Worm (Caenorhabditis elegans): Measurements from ENCODE around the gene slcf-1.

Gene slcf-1

DNA sequence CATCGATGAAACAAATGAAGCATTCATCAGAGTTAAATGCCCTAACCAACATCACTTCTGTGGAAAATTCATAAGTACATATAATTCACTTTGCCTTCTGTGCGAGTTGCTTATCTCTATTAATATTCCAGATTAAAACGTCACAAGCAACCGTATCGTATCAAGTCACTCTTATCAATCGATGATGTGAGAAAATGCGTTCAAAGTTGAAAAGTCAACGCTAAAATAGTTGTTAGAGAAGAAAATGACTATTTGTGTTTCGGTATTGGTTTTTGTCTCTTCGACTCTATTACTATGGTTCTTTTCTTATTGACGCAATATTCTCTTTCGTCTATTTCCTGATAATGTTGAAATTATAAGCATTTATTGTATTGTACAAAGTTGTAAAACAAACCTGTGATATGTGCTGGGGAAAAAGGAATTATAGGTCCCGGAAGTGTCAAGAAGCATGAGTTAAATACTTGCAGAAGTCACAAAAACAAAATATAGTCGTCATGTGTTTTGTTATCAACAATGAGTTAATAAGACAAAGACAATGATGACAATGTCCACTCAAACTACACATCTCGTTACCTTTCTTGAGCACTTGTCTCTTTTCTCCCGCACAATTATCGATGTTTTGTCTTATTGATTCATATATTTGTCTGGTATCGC is 3.2 kb downstream of the slcf-1 start:
- TF ChIP-seq klf-2 (GFP tag; conservative IDR thresholded peaks at IDR 0.05), result no peak
- no peak for TF ChIP-seq flt-1 (GFP tag; IDR thresholded peaks at IDR 0.05)
- no peak for TF ChIP-seq tab-1 (GFP tag; IDR thresholded peaks at IDR 0.05)

ce11 chrX:10533447-10533846 is 4.4 kb downstream of the slcf-1 start, which contains the start of gene glo-3:
Gene glo-3, plus strand, starts transcription at chrX:10533699.
- TF ChIP-seq med-1 (GFP tag; optimal IDR thresholded peaks at IDR 0.05; ENCODE audit: insufficient read depth) (no peak), flt-1 (GFP tag; IDR thresholded peaks at IDR 0.05) (no peak), klf-2 (GFP tag; conservative IDR thresholded peaks at IDR 0.05) (no peak), ztf-23 (GFP tag; IDR thresholded peaks at IDR 0.05) (no peak), tab-1 (GFP tag; IDR thresholded peaks at IDR 0.05) (no peak), ref-1 (GFP tag; conservative IDR thresholded peaks at IDR 0.05) (no peak), T22C8.4 (GFP tag; IDR thresholded peaks at IDR 0.05) (no peak), cog-1 (tag; optimal IDR thresholded peaks at IDR 0.05) (no peak), ztf-29 (GFP tag; IDR thresholded peaks at IDR 0.05) (no peak)

- TF ChIP-seq tab-1 (GFP tag; IDR thresholded peaks at IDR 0.05), result no peak
- TF ChIP-seq ref-1 (GFP tag; conservative IDR thresholded peaks at IDR 0.05), result no peak
- no peak for TF ChIP-seq ztf-29 (GFP tag; IDR thresholded peaks at IDR 0.05)
- TF ChIP-seq flt-1 (GFP tag; IDR thresholded peaks at IDR 0.05), result no peak
- TF ChIP-seq cog-1 (tag; optimal IDR thresholded peaks at IDR 0.05), result no peak
- no peak for TF ChIP-seq med-1 (GFP tag; optimal IDR thresholded peaks at IDR 0.05; ENCODE audit: insufficient read depth)
- TF ChIP-seq T22C8.4 (GFP tag; IDR thresholded peaks at IDR 0.05), result no peak
- TF ChIP-seq klf-2 (GFP tag; conservative IDR thresholded peaks at IDR 0.05), result no peak
- TF ChIP-seq ztf-23 (GFP tag; IDR thresholded peaks at IDR 0.05), result no peak
These were observed 5.6 kb downstream of the slcf-1 start for ce11 chrX:10534625-10535244.

DNA sequence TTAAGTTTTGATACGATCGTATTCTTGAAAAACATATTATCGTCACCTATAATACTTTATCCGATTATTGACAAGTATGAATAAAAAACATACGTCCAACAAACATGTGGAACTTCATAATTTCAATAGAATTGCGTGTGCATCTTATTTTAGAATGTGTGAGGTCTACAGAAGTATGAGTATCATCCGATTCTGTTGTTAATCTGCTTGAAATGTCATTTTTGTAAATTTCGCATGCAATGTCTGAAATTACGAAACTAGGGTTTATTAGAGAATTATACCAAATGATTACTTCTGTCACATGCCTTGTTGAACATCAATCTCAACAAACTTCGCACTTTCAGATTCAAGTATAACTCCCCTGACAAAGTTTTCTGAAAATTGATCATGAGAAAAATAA is 12.7 kb downstream of the slcf-1 start:
- TF ChIP-seq ztf-23 (GFP tag; IDR thresholded peaks at IDR 0.05) (no peak), ref-1 (GFP tag; conservative IDR thresholded peaks at IDR 0.05) (no peak), tab-1 (GFP tag; IDR thresholded peaks at IDR 0.05) (no peak), ztf-29 (GFP tag; IDR thresholded peaks at IDR 0.05) (no peak), T22C8.4 (GFP tag; IDR thresholded peaks at IDR 0.05) (no peak), flt-1 (GFP tag; IDR thresholded peaks at IDR 0.05) (no peak), med-1 (GFP tag; optimal IDR thresholded peaks at IDR 0.05; ENCODE audit: insufficient read depth) (no peak), cog-1 (tag; optimal IDR thresholded peaks at IDR 0.05) (no peak), klf-2 (GFP tag; conservative IDR thresholded peaks at IDR 0.05) (no peak)

ce11 chrX:10542313-10543048 is 13.4 kb downstream of the slcf-1 start, which contains the start of the genes F59F5.3 and F59F5.4:
Gene F59F5.3, minus strand, starts transcription at chrX:10542413.
Gene F59F5.4, plus strand, starts transcription at chrX:10542998.
- no peak for TF ChIP-seq ref-1 (GFP tag; conservative IDR thresholded peaks at IDR 0.05)
- TF ChIP-seq klf-2 (GFP tag; conservative IDR thresholded peaks at IDR 0.05), result no peak
- no peak for TF ChIP-seq tab-1 (GFP tag; IDR thresholded peaks at IDR 0.05)

DNA sequence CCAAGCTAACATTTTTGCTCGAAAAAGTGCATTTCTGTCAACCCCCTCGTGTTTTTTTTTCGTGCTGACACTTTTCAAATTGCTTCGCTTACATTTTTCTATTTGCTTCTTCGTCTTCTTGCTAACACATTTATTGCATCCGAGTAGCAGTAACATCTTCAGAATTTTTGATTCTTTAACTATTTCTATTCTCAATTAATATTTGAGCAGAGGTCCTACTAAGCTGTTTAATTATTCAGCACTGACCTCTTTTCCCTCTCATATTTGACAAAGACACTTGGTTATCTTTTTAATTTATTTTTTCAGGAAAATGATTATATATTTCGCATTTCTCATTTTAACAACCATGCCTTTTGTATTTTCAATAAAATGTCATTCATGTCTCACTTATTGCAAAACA is 16.6 kb downstream of the slcf-1 start, which contains the start of gene F59F5.5:
Gene F59F5.5, plus strand, starts transcription at position 301 of the 400 bp plus-strand sequence.
- no peak for TF ChIP-seq klf-2 (GFP tag; conservative IDR thresholded peaks at IDR 0.05)
- TF ChIP-seq ztf-29 (GFP tag; IDR thresholded peaks at IDR 0.05), result no peak
- TF ChIP-seq cog-1 (tag; optimal IDR thresholded peaks at IDR 0.05), result no peak

DNA sequence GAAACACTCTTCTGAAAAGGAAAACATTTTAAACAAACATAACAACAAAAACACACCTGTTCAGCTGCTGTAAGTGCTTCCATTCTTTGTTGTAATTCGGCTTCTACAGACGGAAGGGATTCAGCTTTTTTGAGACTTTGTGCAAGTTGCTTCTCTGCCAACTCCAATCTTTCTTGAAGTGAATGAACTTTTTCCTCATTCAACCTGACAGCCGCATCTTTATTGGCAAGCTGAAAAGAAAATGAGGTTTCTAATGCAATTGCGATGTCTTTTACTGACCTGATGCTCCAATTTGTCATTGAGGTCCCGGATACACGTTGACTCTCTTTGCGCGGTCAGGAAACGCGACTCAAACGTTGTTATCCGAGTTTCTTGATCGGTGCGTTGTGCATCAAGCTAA is 24.0 kb downstream of the slcf-1 start:
- TF ChIP-seq med-1 (GFP tag; optimal IDR thresholded peaks at IDR 0.05; ENCODE audit: insufficient read depth), result no peak
- no peak for TF ChIP-seq ztf-23 (GFP tag; IDR thresholded peaks at IDR 0.05)
- no peak for TF ChIP-seq ref-1 (GFP tag; conservative IDR thresholded peaks at IDR 0.05)
- no peak for TF ChIP-seq klf-2 (GFP tag; conservative IDR thresholded peaks at IDR 0.05)
- no peak for TF ChIP-seq cog-1 (tag; optimal IDR thresholded peaks at IDR 0.05)
- no peak for TF ChIP-seq tab-1 (GFP tag; IDR thresholded peaks at IDR 0.05)
- no peak for TF ChIP-seq flt-1 (GFP tag; IDR thresholded peaks at IDR 0.05)
- TF ChIP-seq ztf-29 (GFP tag; IDR thresholded peaks at IDR 0.05), result no peak
- TF ChIP-seq T22C8.4 (GFP tag; IDR thresholded peaks at IDR 0.05), result no peak

DNA sequence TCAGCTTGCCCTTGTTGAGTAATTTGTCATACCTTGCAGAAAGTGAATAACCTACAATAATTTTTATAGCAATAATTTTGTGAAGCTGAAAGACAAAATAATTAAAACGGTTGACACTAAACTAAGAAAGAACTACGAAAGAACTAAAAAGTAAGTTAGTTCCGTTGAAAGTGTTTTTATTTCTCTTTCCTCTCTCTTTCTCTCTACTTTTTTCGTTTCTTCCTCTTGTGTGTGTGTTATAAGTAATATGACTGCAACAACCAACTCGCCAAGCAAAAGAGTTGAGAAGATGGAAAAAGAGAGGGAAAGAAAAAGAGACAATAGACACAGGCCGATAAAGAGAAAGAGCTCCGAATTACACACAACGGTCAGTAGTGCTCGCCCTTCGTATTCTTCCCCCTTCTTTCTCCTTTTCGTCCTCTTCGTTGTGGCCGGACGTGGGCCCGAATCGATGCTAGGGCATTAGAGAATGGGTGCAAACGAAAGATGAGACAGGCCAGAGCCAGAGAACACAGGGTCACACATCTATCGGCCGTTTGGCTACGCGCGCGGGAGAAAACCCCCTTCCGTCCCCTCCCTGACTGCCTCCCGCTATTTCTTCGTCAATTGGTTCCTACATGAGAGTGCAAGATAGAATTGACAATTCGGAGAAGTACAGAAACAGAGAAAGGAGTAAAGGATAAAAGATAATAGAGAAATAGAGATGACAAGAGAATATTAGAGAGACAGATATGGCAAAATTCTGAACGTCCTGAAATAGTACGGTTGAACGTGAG is 26.3 kb downstream of the slcf-1 start, which contains the start of gene syd-2:
Gene syd-2, minus strand, starts transcription at position 51 of the 776 bp plus-strand sequence.
- TF ChIP-seq ztf-29 (GFP tag; IDR thresholded peaks at IDR 0.05), result no peak
- TF ChIP-seq flt-1 (GFP tag; IDR thresholded peaks at IDR 0.05), result peak; percentile 69
- TF ChIP-seq med-1 (GFP tag; optimal IDR thresholded peaks at IDR 0.05; ENCODE audit: insufficient read depth), result no peak
- TF ChIP-seq ztf-23 (GFP tag; IDR thresholded peaks at IDR 0.05), result peak; percentile 79
- peak; percentile 26; the same call in 1 of the 2 replicates for TF ChIP-seq tab-1 (GFP tag; IDR thresholded peaks at IDR 0.05)
- no peak for TF ChIP-seq klf-2 (GFP tag; conservative IDR thresholded peaks at IDR 0.05)
- no peak for TF ChIP-seq ref-1 (GFP tag; conservative IDR thresholded peaks at IDR 0.05)
- TF ChIP-seq T22C8.4 (GFP tag; IDR thresholded peaks at IDR 0.05), result peak; percentile 65
- peak; percentile 85 for TF ChIP-seq cog-1 (tag; optimal IDR thresholded peaks at IDR 0.05)

ce11 chrX:10556764-10557163 is 27.7 kb downstream of the slcf-1 start:
- TF ChIP-seq T22C8.4 (GFP tag; IDR thresholded peaks at IDR 0.05), result no peak
- no peak for TF ChIP-seq ztf-23 (GFP tag; IDR thresholded peaks at IDR 0.05)
- no peak for TF ChIP-seq cog-1 (tag; optimal IDR thresholded peaks at IDR 0.05)
- no peak for TF ChIP-seq med-1 (GFP tag; optimal IDR thresholded peaks at IDR 0.05; ENCODE audit: insufficient read depth)
- no peak for TF ChIP-seq tab-1 (GFP tag; IDR thresholded peaks at IDR 0.05)
- no peak for TF ChIP-seq ref-1 (GFP tag; conservative IDR thresholded peaks at IDR 0.05)
- TF ChIP-seq klf-2 (GFP tag; conservative IDR thresholded peaks at IDR 0.05), result no peak
- TF ChIP-seq ztf-29 (GFP tag; IDR thresholded peaks at IDR 0.05), result no peak

All from whole organism, midembryonic.